Worm (Caenorhabditis elegans) whole organism, L2 larva: ENCODE measurements around the gene rsu-1.

ENCODE experiments used
- C34F6.9 ChIP-seq: fragments of 150-350 bp; optimal IDR thresholded peaks from 2 replicates; lab custom pipeline; 2014; ENCODE audit warnings: missing biosample characterization, missing genetic modification characterization
- F13H6.1 ChIP-seq: sonication (generic microtip); optimal IDR thresholded peaks from 2 replicates; lab custom pipeline; 2016; ENCODE audit warnings: missing genetic modification characterization, missing compliant biosample characterization
- R02D3.7 ChIP-seq: fragments of 150-350 bp; optimal IDR thresholded peaks from 2 replicates; lab custom pipeline; 2014; ENCODE audit warnings: missing biosample characterization, missing genetic modification characterization
- Y55F3AM.14 ChIP-seq: fragments of 200-800 bp; sonication (Bioruptor generic); optimal IDR thresholded peaks from 2 replicates; lab custom pipeline; 2018; ENCODE audit warnings: mild to moderate bottlenecking, missing genetic modification characterization, missing compliant biosample characterization
- ZK546.5 ChIP-seq: sonication (generic microtip); optimal IDR thresholded peaks from 2 replicates; lab custom pipeline; 2017; ENCODE audit warnings: missing biosample characterization, missing genetic modification characterization
- alr-1 ChIP-seq: fragments of 150-350 bp; optimal IDR thresholded peaks from 2 replicates; lab custom pipeline; 2014; ENCODE audit warnings: missing biosample characterization, missing genetic modification characterization
- aly-2 ChIP-seq: fragments of 150-350 bp; optimal IDR thresholded peaks from 2 replicates; lab custom pipeline; 2014; ENCODE audit warnings: missing biosample characterization, missing genetic modification characterization
- ama-1 ChIP-seq: fragments of 150-350 bp; optimal IDR thresholded peaks from 2 replicates; lab custom pipeline; 2018; ENCODE audit warnings: inconsistent platforms
- blmp-1 ChIP-seq: sonication (generic microtip); optimal IDR thresholded peaks from 2 replicates; lab custom pipeline; 2017; ENCODE audit warnings: missing genetic modification characterization, mild to moderate bottlenecking, missing compliant biosample characterization, antibody characterized with exemption, moderate library complexity; ENCODE audit not compliant: insufficient read depth
- ceh-16 ChIP-seq: fragments of 150-350 bp; optimal IDR thresholded peaks from 2 replicates; lab custom pipeline; 2014; ENCODE audit warnings: missing biosample characterization, missing genetic modification characterization
- ceh-82 ChIP-seq: fragments of 150-350 bp; optimal IDR thresholded peaks from 2 replicates; lab custom pipeline; 2014; ENCODE audit warnings: missing biosample characterization, missing genetic modification characterization
- crh-2 ChIP-seq: sonication (generic microtip); optimal IDR thresholded peaks from 2 replicates; lab custom pipeline; 2017; ENCODE audit warnings: missing biosample characterization, missing genetic modification characterization
- dmd-4 ChIP-seq: sonication (generic microtip); optimal IDR thresholded peaks from 2 replicates; lab custom pipeline; 2017; ENCODE audit warnings: missing biosample characterization, missing genetic modification characterization
- egl-27 ChIP-seq: sonication (generic microtip); optimal IDR thresholded peaks from 3 replicates; lab custom pipeline; 2017; ENCODE audit warnings: missing biosample characterization, missing genetic modification reagents, missing genetic modification characterization
- elt-1 ChIP-seq: fragments of 150-350 bp; optimal IDR thresholded peaks from 2 replicates; lab custom pipeline; 2014; ENCODE audit warnings: missing biosample characterization, missing genetic modification characterization
- elt-3 ChIP-seq: sonication (generic microtip); optimal IDR thresholded peaks from 2 replicates; lab custom pipeline; 2017; ENCODE audit warnings: missing biosample characterization, missing genetic modification characterization
- fos-1 ChIP-seq: fragments of 150-350 bp; optimal IDR thresholded peaks from 2 replicates; lab custom pipeline; 2014; ENCODE audit warnings: missing biosample characterization, missing genetic modification characterization
- gmeb-1 ChIP-seq: fragments of 150-350 bp; optimal IDR thresholded peaks from 2 replicates; lab custom pipeline; 2014; ENCODE audit warnings: missing biosample characterization, missing genetic modification characterization
- lin-11 ChIP-seq: fragments of 150-350 bp; sonication (generic microtip); optimal IDR thresholded peaks from 2 replicates; lab custom pipeline; 2014; ENCODE audit warnings: missing biosample characterization, missing genetic modification characterization, inconsistent platforms, mixed read lengths
- lin-13 ChIP-seq: fragments of 150-350 bp; optimal IDR thresholded peaks from 2 replicates; lab custom pipeline; 2014; ENCODE audit warnings: missing biosample characterization, missing genetic modification reagents, missing genetic modification characterization
- lin-39 ChIP-seq: fragments of 150-350 bp; optimal IDR thresholded peaks from 2 replicates; lab custom pipeline; 2014; ENCODE audit warnings: missing biosample characterization, missing genetic modification reagents, missing genetic modification characterization
- lsy-2 ChIP-seq, 2 experiments: fragments of 150-350 bp in 1 of 2; sonication (generic microtip) in 1 of 2; optimal IDR thresholded peaks; 2 replicates each; lab custom pipeline; 2014 to 2017; ENCODE audit warnings: missing biosample characterization in 2 of 2, missing genetic modification characterization in 2 of 2
- mab-5 ChIP-seq: fragments of 150-350 bp; optimal IDR thresholded peaks from 2 replicates; lab custom pipeline; 2014; ENCODE audit warnings: missing biosample characterization, missing genetic modification characterization
- mbf-1 ChIP-seq: sonication (generic microtip); optimal IDR thresholded peaks from 2 replicates; lab custom pipeline; 2017; ENCODE audit warnings: missing biosample characterization, missing genetic modification characterization
- mdl-1 ChIP-seq, 2 experiments: fragments of 150-350 bp in 1 of 2; sonication (generic microtip) in 1 of 2; optimal IDR thresholded peaks; 2 replicates each; lab custom pipeline; 2017; ENCODE audit warnings: missing biosample characterization in 2 of 2, missing genetic modification characterization in 2 of 2
- nhr-10 ChIP-seq: sonication (generic microtip); optimal IDR thresholded peaks from 2 replicates; lab custom pipeline; 2017; ENCODE audit warnings: missing biosample characterization, missing genetic modification characterization
- nhr-11 ChIP-seq: fragments of 150-350 bp; optimal IDR thresholded peaks from 2 replicates; lab custom pipeline; 2014; ENCODE audit warnings: missing biosample characterization, missing genetic modification characterization
- nhr-12 ChIP-seq: fragments of 150-350 bp; optimal IDR thresholded peaks from 2 replicates; lab custom pipeline; 2014; ENCODE audit warnings: missing biosample characterization, missing genetic modification characterization
- nhr-129 ChIP-seq: fragments of 150-350 bp; optimal IDR thresholded peaks from 2 replicates; lab custom pipeline; 2014; ENCODE audit warnings: missing biosample characterization, missing genetic modification characterization
- nhr-21 ChIP-seq: fragments of 150-350 bp; optimal IDR thresholded peaks from 2 replicates; lab custom pipeline; 2014; ENCODE audit warnings: missing biosample characterization, missing genetic modification characterization
- nhr-23 ChIP-seq: fragments of 150-350 bp; optimal IDR thresholded peaks from 2 replicates; lab custom pipeline; 2014; ENCODE audit warnings: missing biosample characterization, missing genetic modification reagents, missing genetic modification characterization
- nhr-237 ChIP-seq: fragments of 150-350 bp; optimal IDR thresholded peaks from 2 replicates; lab custom pipeline; 2014; ENCODE audit warnings: missing biosample characterization, missing genetic modification characterization
- nhr-25 ChIP-seq: fragments of 150-350 bp; sonication (generic microtip); optimal IDR thresholded peaks from 3 replicates; lab custom pipeline; 2014; ENCODE audit warnings: missing biosample characterization, missing genetic modification characterization
- nhr-6 ChIP-seq: fragments of 150-350 bp; optimal IDR thresholded peaks from 2 replicates; lab custom pipeline; 2014; ENCODE audit warnings: missing biosample characterization, missing genetic modification characterization
- nhr-77 ChIP-seq: fragments of 150-350 bp; optimal IDR thresholded peaks from 2 replicates; lab custom pipeline; 2014; ENCODE audit warnings: missing biosample characterization, missing genetic modification characterization
- peb-1 ChIP-seq: fragments of 150-350 bp; optimal IDR thresholded peaks from 2 replicates; lab custom pipeline; 2014; ENCODE audit warnings: missing biosample characterization, missing genetic modification characterization
- sem-4 ChIP-seq: fragments of 150-350 bp; optimal IDR thresholded peaks from 2 replicates; lab custom pipeline; 2014; ENCODE audit warnings: missing biosample characterization, missing genetic modification reagents, missing genetic modification characterization
- skn-1 ChIP-seq: sonication (generic microtip); optimal IDR thresholded peaks from 2 replicates; lab custom pipeline; 2017; ENCODE audit warnings: missing biosample characterization, missing genetic modification characterization
- sma-3 ChIP-seq: sonication (generic microtip); optimal IDR thresholded peaks from 2 replicates; lab custom pipeline; 2016; ENCODE audit warnings: missing genetic modification reagents, missing genetic modification characterization, missing compliant biosample characterization
- sma-9 ChIP-seq, 2 experiments: fragments of 150-350 bp in 1 of 2; sonication (generic microtip) in 1 of 2; optimal IDR thresholded peaks; 2 replicates each; lab custom pipeline; 2014 to 2016; ENCODE audit warnings: missing genetic modification characterization in 2 of 2, mild to moderate bottlenecking in 1 of 2, missing biosample characterization in 1 of 2, missing compliant biosample characterization in 1 of 2, missing genetic modification reagents in 1 of 2, moderate library complexity in 1 of 2
- snpc-4 ChIP-seq: fragments of 150-350 bp; optimal IDR thresholded peaks from 2 replicates; lab custom pipeline; 2014; ENCODE audit warnings: missing biosample characterization, missing genetic modification characterization
- unc-39 ChIP-seq: fragments of 150-350 bp; optimal IDR thresholded peaks from 2 replicates; lab custom pipeline; 2014; ENCODE audit warnings: missing biosample characterization, missing genetic modification characterization
- unc-55 ChIP-seq: fragments of 150-350 bp; sonication (generic microtip); optimal IDR thresholded peaks from 3 replicates; lab custom pipeline; 2014; ENCODE audit warnings: missing biosample characterization, missing genetic modification reagents, missing genetic modification characterization
- unc-62 ChIP-seq: fragments of 150-350 bp; optimal IDR thresholded peaks from 2 replicates; lab custom pipeline; 2014; ENCODE audit warnings: missing biosample characterization, missing genetic modification reagents, missing genetic modification characterization
- zag-1 ChIP-seq: fragments of 150-350 bp; optimal IDR thresholded peaks from 2 replicates; lab custom pipeline; 2014; ENCODE audit warnings: missing biosample characterization, missing genetic modification characterization
- ztf-1 ChIP-seq: fragments of 200-800 bp; sonication (Bioruptor generic); conservative IDR thresholded peaks from 2 replicates; pipeline ENCODE4 v1.3.6; 2022; ENCODE audit warnings: missing genetic modification characterization, missing compliant biosample characterization
- ztf-11 ChIP-seq: sonication (generic microtip); optimal IDR thresholded peaks from 2 replicates; lab custom pipeline; 2017; ENCODE audit warnings: missing biosample characterization, missing genetic modification characterization
- ztf-4 ChIP-seq: fragments of 150-350 bp; optimal IDR thresholded peaks from 2 replicates; lab custom pipeline; 2014; ENCODE audit warnings: missing biosample characterization, missing genetic modification characterization

rsu-1 gene

ce11 chrIII:3456226-3456625, 15.6 kb upstream of the rsu-1 start (continued):
- TF ChIP-seq elt-1: no peak
- TF ChIP-seq nhr-12 (tag; lab: Kevin White, UChicago): peak; percentile 59
- peak; percentile 83 for TF ChIP-seq ZK546.5 (tag; lab: Kevin White, UChicago)
- TF ChIP-seq skn-1 (tag; lab: Kevin White, UChicago): peak; percentile 71
- peak; percentile 94 for TF ChIP-seq nhr-129 (tag; lab: Kevin White, UChicago)
- peak; percentile 99 for TF ChIP-seq lin-13 (GFP tag; lab: Kevin White, UChicago)
- peak; percentile 94 for TF ChIP-seq F13H6.1 (tag; lab: Kevin White, UChicago)
- peak; percentile 99 for TF ChIP-seq crh-2 (tag; lab: Kevin White, UChicago)
- peak; percentile 88 for TF ChIP-seq ceh-16 (tag; lab: Kevin White, UChicago)
- peak; percentile 96 for TF ChIP-seq fos-1 (tag; lab: Kevin White, UChicago)
- TF ChIP-seq C34F6.9 (tag; lab: Kevin White, UChicago): peak; percentile 98
- TF ChIP-seq nhr-25: peak; percentile 99
- no peak for TF ChIP-seq ztf-1 (GFP tag; lab: Robert Waterston, UW)
- no peak for TF ChIP-seq peb-1 (tag; lab: Kevin White, UChicago)
- TF ChIP-seq zag-1 (tag; lab: Kevin White, UChicago): peak; percentile 93

DNA sequence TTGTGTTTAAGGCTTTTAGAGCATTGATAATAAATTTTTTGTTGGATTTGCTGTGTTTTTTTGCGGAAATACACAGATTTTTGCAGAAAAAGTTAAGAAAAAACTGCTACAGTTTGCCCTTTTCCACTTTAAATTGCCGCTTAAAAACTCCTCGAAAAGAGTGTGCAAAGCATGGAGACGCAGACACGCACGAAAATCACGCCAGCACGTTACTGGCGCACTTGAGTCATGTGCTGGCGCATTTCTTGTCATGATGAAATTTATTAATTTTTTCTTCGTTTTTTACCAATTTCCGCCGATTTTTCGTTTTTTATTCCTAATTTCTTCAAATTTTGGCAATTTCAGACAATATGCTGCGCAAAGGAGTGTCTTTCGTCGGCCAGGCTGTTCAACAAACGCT, 11.7 kb upstream of the rsu-1 start, which contains the start of gene C34C12.8:
Gene C34C12.8 (plus strand): TSS at position 346 of the 400 bp plus-strand sequence.
- TF ChIP-seq ZK546.5 (tag; lab: Kevin White, UChicago) (peak; percentile 65), ama-1 (lab: Kevin White, UChicago) (peak; percentile 79), gmeb-1 (tag; lab: Kevin White, UChicago) (peak; percentile 98), nhr-11 (tag; lab: Kevin White, UChicago) (no peak), lin-13 (GFP tag; lab: Kevin White, UChicago) (peak; percentile 94), mab-5 (tag; lab: Kevin White, UChicago) (peak; percentile 96), skn-1 (tag; lab: Kevin White, UChicago) (no peak), elt-1 (peak; percentile 41), lin-11 (tag; lab: Kevin White, UChicago) (peak; percentile 93), unc-62 (GFP tag; lab: Kevin White, UChicago) (peak; percentile 58), unc-55 (GFP tag; lab: Kevin White, UChicago) (peak; percentile 97), R02D3.7 (tag; lab: Kevin White, UChicago) (peak; percentile 77), ceh-16 (tag; lab: Kevin White, UChicago) (peak; percentile 79), fos-1 (tag; lab: Kevin White, UChicago) (peak; percentile 70), ceh-82 (tag; lab: Kevin White, UChicago) (peak; percentile 71), snpc-4 (tag; lab: Kevin White, UChicago) (peak; percentile 71), nhr-12 (tag; lab: Kevin White, UChicago) (no peak), nhr-21 (peak; percentile 96), F13H6.1 (tag; lab: Kevin White, UChicago) (peak; percentile 93), C34F6.9 (tag; lab: Kevin White, UChicago) (peak; percentile 97), mdl-1 (tag; optimal IDR thresholded peaks at IDR 0.05; lab: Kevin White, UChicago) (peak in 1 of 2 experiments; percentile 73), ztf-11 (no peak), zag-1 (tag; lab: Kevin White, UChicago) (peak; percentile 81), ztf-4 (peak; percentile 94), nhr-237 (tag; lab: Kevin White, UChicago) (peak; percentile 69), sma-3 (GFP tag; lab: Kevin White, UChicago) (peak; percentile 95), sem-4 (peak; percentile 94), ztf-1 (GFP tag; lab: Robert Waterston, UW) (0 out of 2 replicates have a peak, but pooled peaks have one; percentile 42), peb-1 (tag; lab: Kevin White, UChicago) (no peak), alr-1 (tag; lab: Kevin White, UChicago) (no peak), lsy-2 (tag; optimal IDR thresholded peaks at IDR 0.05; lab: Kevin White, UChicago) (peak; percentile 97), sma-9 (GFP tag; optimal IDR thresholded peaks at IDR 0.05; lab: Kevin White, UChicago) (peak; percentile 97), sma-9 (tag; optimal IDR thresholded peaks at IDR 0.05; lab: Kevin White, UChicago) (no peak), dmd-4 (tag; lab: Kevin White, UChicago) (peak; percentile 35), egl-27 (peak; percentile 93), Y55F3AM.14 (GFP tag; lab: Kevin White, UChicago) (peak; percentile 80), nhr-25 (peak; percentile 97), mbf-1 (tag; lab: Kevin White, UChicago) (no peak), unc-39 (tag; lab: Kevin White, UChicago) (no peak), aly-2 (tag; lab: Kevin White, UChicago) (peak; percentile 48), nhr-6 (tag; lab: Kevin White, UChicago) (peak; percentile 86), nhr-23 (tag; lab: Kevin White, UChicago) (no peak), nhr-10 (tag; lab: Kevin White, UChicago) (peak; percentile 85), crh-2 (tag; lab: Kevin White, UChicago) (peak; percentile 96), blmp-1 (tag; lab: Kevin White, UChicago) (peak; percentile 74), nhr-77 (tag; lab: Kevin White, UChicago) (peak; percentile 85), lin-39 (tag; lab: Kevin White, UChicago) (no peak), nhr-129 (tag; lab: Kevin White, UChicago) (peak; percentile 91), elt-3 (no peak)
